Worm (Caenorhabditis elegans): Measurements from ENCODE around the gene bath-42.

bath-42 gene

DNA sequence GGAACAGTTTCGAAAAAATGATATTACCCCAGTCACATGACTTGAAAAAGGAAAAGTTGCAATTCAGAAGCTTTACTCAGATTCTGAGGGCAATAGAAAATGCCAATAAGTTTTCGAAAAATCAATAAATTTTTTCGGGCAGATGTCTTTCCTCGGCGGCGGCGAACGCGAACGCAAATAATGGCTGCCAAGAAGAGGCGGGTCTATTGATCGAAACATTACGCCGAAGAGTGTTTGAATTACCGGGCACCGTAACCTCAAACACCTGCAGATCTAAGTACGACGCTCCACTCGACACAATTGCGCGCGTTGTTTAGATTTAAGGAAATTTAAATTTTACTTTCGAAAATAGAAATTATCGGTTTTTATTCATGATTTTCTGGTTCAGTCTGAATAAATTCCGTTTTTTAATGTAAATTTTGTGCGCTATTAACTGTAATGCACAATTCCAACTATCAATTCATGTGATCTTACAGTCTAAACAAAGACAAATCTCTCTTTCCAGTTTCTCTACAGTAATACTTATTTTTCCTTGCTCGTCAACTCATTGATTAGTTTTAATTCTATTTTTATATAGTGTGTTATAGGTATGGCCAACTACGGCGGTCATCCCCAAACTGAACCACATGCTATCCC lies 723 bp upstream of the bath-42 start, which contains the start of gene prp-8 (continued):
- peak; percentile 13 for TF ChIP-seq sdc-2 (tag; optimal IDR thresholded peaks at IDR 0.05)
- TF ChIP-seq pag-3 (tag; optimal IDR thresholded peaks at IDR 0.05; ENCODE audit: borderline replicate concordance) = no peak
- TF ChIP-seq ama-1 (optimal IDR thresholded peaks at IDR 0.05) = no peak
- no peak for TF ChIP-seq unc-86 (tag; optimal IDR thresholded peaks at IDR 0.05)
- no peak for TF ChIP-seq pax-1 (tag; optimal IDR thresholded peaks at IDR 0.05)
- TF ChIP-seq syd-9 (tag; optimal IDR thresholded peaks at IDR 0.05) = peak; percentile 16
- TF ChIP-seq pqm-1 (tag; optimal IDR thresholded peaks at IDR 0.05) = no peak
- no peak for TF ChIP-seq npax-4 (tag; optimal IDR thresholded peaks at IDR 0.05)
- no peak for TF ChIP-seq fkh-6 (tag; optimal IDR thresholded peaks at IDR 0.05)
- TF ChIP-seq hlh-8 (tag; optimal IDR thresholded peaks at IDR 0.05) = no peak
- peak; percentile 83 for TF ChIP-seq ceh-48 (tag; optimal IDR thresholded peaks at IDR 0.05)
- TF ChIP-seq ceh-34 (tag; optimal IDR thresholded peaks at IDR 0.05) = peak; percentile 85
- TF ChIP-seq ceh-24 (tag; optimal IDR thresholded peaks at IDR 0.05) = no peak
- no peak for TF ChIP-seq sox-4 (tag; optimal IDR thresholded peaks at IDR 0.05)
- TF ChIP-seq gmeb-2 (tag; optimal IDR thresholded peaks at IDR 0.05) = no peak
- TF ChIP-seq elt-4 (tag; optimal IDR thresholded peaks at IDR 0.05) = no peak
- TF ChIP-seq ztf-16 (tag; optimal IDR thresholded peaks at IDR 0.05) = no peak
- TF ChIP-seq nhr-232 (tag; optimal IDR thresholded peaks at IDR 0.05) = no peak
- TF ChIP-seq nhr-11 (tag; optimal IDR thresholded peaks at IDR 0.05) = no peak
- no peak for TF ChIP-seq ceh-14 (tag; optimal IDR thresholded peaks at IDR 0.05)
- no peak for TF ChIP-seq ttx-3 (tag; optimal IDR thresholded peaks at IDR 0.05)
- TF ChIP-seq elt-2 (tag; optimal IDR thresholded peaks at IDR 0.05) = no peak
- no peak for TF ChIP-seq che-1 (tag; optimal IDR thresholded peaks at IDR 0.05)
- peak; percentile 9 for TF ChIP-seq F13H6.1 (tag; optimal IDR thresholded peaks at IDR 0.05)
- peak; percentile 80 for TF ChIP-seq ceh-31 (tag; optimal IDR thresholded peaks at IDR 0.05)
- TF ChIP-seq ceh-30 (tag; optimal IDR thresholded peaks at IDR 0.05) = no peak
- peak; percentile 68 for TF ChIP-seq unc-55 (GFP tag; optimal IDR thresholded peaks at IDR 0.05)
- TF ChIP-seq mec-3 (tag; optimal IDR thresholded peaks at IDR 0.05; ENCODE audit: borderline replicate concordance) = no peak
- TF ChIP-seq hlh-15 (tag; optimal IDR thresholded peaks at IDR 0.05) = no peak
- TF ChIP-seq ceh-19 (GFP tag; optimal IDR thresholded peaks at IDR 0.05) = peak; percentile 18
- TF ChIP-seq pha-4 (tag; optimal IDR thresholded peaks at IDR 0.05) = no peak

DNA sequence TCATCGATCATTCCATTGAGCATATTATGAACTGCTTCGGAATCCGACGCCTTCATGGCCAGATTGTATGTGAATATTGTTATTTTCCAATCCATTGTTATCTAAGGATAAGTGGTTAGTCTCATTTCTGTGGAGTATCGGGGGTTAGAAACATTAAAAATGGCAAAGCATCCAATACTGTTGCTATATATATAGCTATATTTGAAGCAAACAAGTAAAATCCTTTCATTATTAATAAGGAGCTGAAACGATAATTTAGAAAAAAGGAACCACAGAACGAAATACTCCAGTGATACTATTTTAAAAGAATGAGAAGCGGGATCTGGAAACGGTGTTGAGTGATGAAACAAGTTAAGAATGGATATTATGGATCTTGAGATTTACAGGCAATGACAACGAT lies 1.9 kb downstream of the bath-42 start, which contains the start of gene inpp-5K:
inpp-5K (minus strand) TSS at position 101 of the 400 bp plus-strand sequence.
- TF ChIP-seq gmeb-2 (tag; optimal IDR thresholded peaks at IDR 0.05) (no peak), pax-1 (tag; optimal IDR thresholded peaks at IDR 0.05) (no peak), eyg-1 (tag; optimal IDR thresholded peaks at IDR 0.05) (no peak), elt-4 (tag; optimal IDR thresholded peaks at IDR 0.05) (no peak), ceh-31 (tag; optimal IDR thresholded peaks at IDR 0.05) (no peak), dmd-4 (tag; optimal IDR thresholded peaks at IDR 0.05; ENCODE audit: borderline replicate concordance) (no peak), unc-42 (tag; optimal IDR thresholded peaks at IDR 0.05) (no peak), nhr-11 (tag; optimal IDR thresholded peaks at IDR 0.05) (no peak), hlh-30 (tag; optimal IDR thresholded peaks at IDR 0.05; ENCODE audit: insufficient read depth) (no peak), zip-5 (tag; optimal IDR thresholded peaks at IDR 0.05) (no peak)

DNA sequence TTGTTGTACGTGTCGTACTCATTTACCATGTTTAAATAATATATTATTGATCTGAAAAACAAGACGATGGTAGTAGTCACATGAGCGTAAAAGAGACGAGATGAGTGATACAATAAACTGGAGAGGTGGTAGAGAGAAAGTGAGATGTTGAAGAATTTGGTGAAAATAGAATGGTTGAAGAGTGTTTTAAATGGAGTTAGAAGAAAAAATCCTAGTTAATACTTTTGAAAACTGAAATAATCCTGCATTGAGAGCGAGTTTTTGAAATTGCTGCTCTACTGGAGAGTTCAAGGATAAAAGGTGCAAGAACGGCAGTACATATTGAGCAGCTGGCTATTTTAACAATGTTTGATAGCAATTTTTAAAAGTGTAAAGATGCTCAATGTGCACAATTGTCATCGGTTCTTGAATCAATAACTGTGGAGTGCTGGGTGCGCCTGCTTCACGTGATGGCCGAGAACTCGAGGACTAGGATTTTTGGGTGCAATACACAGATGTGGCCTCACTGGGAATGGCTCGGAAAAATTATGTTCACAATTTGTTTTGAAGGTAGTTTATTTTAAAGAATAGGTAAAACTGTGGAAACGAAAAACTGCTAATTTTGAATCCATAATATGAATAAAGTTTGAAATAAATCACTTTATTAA lies 4.9 kb downstream of the bath-42 start, which contains the start of gene atg-13:
atg-13 (minus strand) TSS at position 51 of the 647 bp plus-strand sequence.
- TF ChIP-seq npax-4 (tag; optimal IDR thresholded peaks at IDR 0.05) = no peak
- TF ChIP-seq hlh-6 (tag; optimal IDR thresholded peaks at IDR 0.05) = no peak
- TF ChIP-seq fkh-10 (GFP tag; optimal IDR thresholded peaks at IDR 0.05) = no peak
- TF ChIP-seq ceh-48 (tag; optimal IDR thresholded peaks at IDR 0.05) = peak; percentile 25
- TF ChIP-seq ets-4 (tag; optimal IDR thresholded peaks at IDR 0.05) = no peak
- TF ChIP-seq hlh-30 (tag; optimal IDR thresholded peaks at IDR 0.05; ENCODE audit: insufficient read depth) = peak; percentile 47
- TF ChIP-seq ceh-24 (tag; optimal IDR thresholded peaks at IDR 0.05) = no peak
- TF ChIP-seq tbx-2 (tag; optimal IDR thresholded peaks at IDR 0.05) = no peak
- peak; percentile 30 for TF ChIP-seq ceh-31 (tag; optimal IDR thresholded peaks at IDR 0.05)
- TF ChIP-seq che-1 (tag; optimal IDR thresholded peaks at IDR 0.05) = no peak
